Fruit fly (Drosophila melanogaster) whole organism, embryonic: Measurements from ENCODE around the gene CG31174.

Experiments
- Atf3 ChIP-seq: fragments of 200-800 bp; sonication (Bioruptor generic); optimal IDR thresholded peaks from 3 replicates; lab custom pipeline; 2016; ENCODE audit warnings: missing biosample characterization, missing genetic modification characterization
- CG10267 ChIP-seq: fragments of 200-800 bp; sonication (Bioruptor generic); optimal IDR thresholded peaks from 2 replicates; lab custom pipeline; 2018; ENCODE audit warnings: missing biosample characterization, mild to moderate bottlenecking, missing genetic modification characterization, moderate library complexity
- CG10543 ChIP-seq: fragments of 200-800 bp; sonication (Bioruptor generic); optimal IDR thresholded peaks from 3 replicates; lab custom pipeline; 2017; ENCODE audit warnings: missing biosample characterization, mild to moderate bottlenecking, missing genetic modification characterization, moderate library complexity
- CG10565 ChIP-seq: fragments of 200-800 bp; sonication (Bioruptor generic); optimal IDR thresholded peaks from 3 replicates; lab custom pipeline; 2016; ENCODE audit warnings: missing biosample characterization, mild to moderate bottlenecking, missing genetic modification characterization
- CG11247 ChIP-seq: fragments of 200-800 bp; sonication (Bioruptor generic); IDR thresholded peaks from 2 replicates; pipeline ENCODE4 v1.3.6; 2022; ENCODE audit warnings: missing biosample characterization, missing genetic modification characterization
- CG12942 ChIP-seq: fragments of 200-800 bp; sonication (Bioruptor generic); optimal IDR thresholded peaks from 3 replicates; lab custom pipeline; 2016; ENCODE audit warnings: missing biosample characterization, missing genetic modification characterization
- CG13123 ChIP-seq: fragments of 200-800 bp; sonication (Bioruptor generic); optimal IDR thresholded peaks from 2 replicates; lab custom pipeline; 2016; ENCODE audit warnings: missing biosample characterization, missing genetic modification characterization
- CG13894 ChIP-seq: fragments of 200-800 bp; sonication (Bioruptor generic); optimal IDR thresholded peaks from 3 replicates; lab custom pipeline; 2018; ENCODE audit warnings: missing biosample characterization, mild to moderate bottlenecking, missing genetic modification characterization, moderate library complexity
- CG14014 ChIP-seq: fragments of 200-800 bp; sonication (Bioruptor generic); IDR thresholded peaks from 2 replicates; pipeline ENCODE4 v1.3.6; 2022; ENCODE audit warnings: missing biosample characterization, missing genetic modification characterization
- CG15011 ChIP-seq: fragments of 200-800 bp; sonication (Bioruptor generic); optimal IDR thresholded peaks from 3 replicates; lab custom pipeline; 2018; ENCODE audit warnings: missing biosample characterization, mild to moderate bottlenecking, missing genetic modification characterization
- CG30020 ChIP-seq: fragments of 200-800 bp; optimal IDR thresholded peaks from 2 replicates; lab custom pipeline; 2019; ENCODE audit warnings: missing biosample characterization, mild to moderate bottlenecking, missing genetic modification characterization, moderate library complexity
- CG31224 ChIP-seq: fragments of 200-800 bp; sonication (Bioruptor generic); IDR thresholded peaks from 2 replicates; pipeline ENCODE4 v1.3.6; 2022; ENCODE audit warnings: missing biosample characterization, missing genetic modification characterization
- CG33557 ChIP-seq: fragments of 200-800 bp; sonication (Bioruptor generic); optimal IDR thresholded peaks from 2 replicates; lab custom pipeline; 2019; ENCODE audit warnings: missing biosample characterization, mild to moderate bottlenecking, missing genetic modification characterization, moderate library complexity
- CG3995 ChIP-seq: fragments of 200-800 bp; sonication (Bioruptor generic); optimal IDR thresholded peaks from 3 replicates; lab custom pipeline; 2016; ENCODE audit warnings: missing biosample characterization, missing genetic modification characterization
- CG4854 ChIP-seq: fragments of 200-800 bp; sonication (Bioruptor generic); optimal IDR thresholded peaks from 2 replicates; lab custom pipeline; 2016; ENCODE audit warnings: missing biosample characterization, missing genetic modification characterization, inconsistent platforms
- CG6683 ChIP-seq: fragments of 200-800 bp; sonication (Bioruptor generic); optimal IDR thresholded peaks from 2 replicates; lab custom pipeline; 2017; ENCODE audit warnings: missing biosample characterization, mild to moderate bottlenecking, missing genetic modification characterization, missing genetic modification reagents
- CG7556 ChIP-seq: fragments of 200-800 bp; sonication (Bioruptor generic); optimal IDR thresholded peaks from 2 replicates; lab custom pipeline; 2017; ENCODE audit warnings: missing biosample characterization, mild to moderate bottlenecking, missing genetic modification characterization
- CG9215 ChIP-seq: fragments of 200-800 bp; sonication (Bioruptor generic); IDR thresholded peaks from 2 replicates; pipeline ENCODE4 v1.3.6; 2022; ENCODE audit warnings: missing biosample characterization, missing genetic modification characterization
- CTCF ChIP-seq: fragments of 200-800 bp; sonication (Bioruptor generic); optimal IDR thresholded peaks from 2 replicates; lab custom pipeline; 2017; ENCODE audit warnings: missing biosample characterization, mild to moderate bottlenecking, missing genetic modification characterization, moderate library complexity
- D ChIP-seq, 2 experiments: fragments of 200-800 bp in 1 of 2; fragments of >200 bp in 1 of 2; sonication (Bioruptor generic) in 1 of 2; optimal IDR thresholded peaks; 2 replicates in 1 of 2; 3 replicates in 1 of 2; lab custom pipeline; 2017; ENCODE audit warnings: mild to moderate bottlenecking in 1 of 2, missing biosample characterization in 1 of 2, missing genetic modification characterization in 1 of 2, missing genetic modification reagents in 1 of 2
- E2f1 ChIP-seq: fragments of 200-800 bp; sonication (Bioruptor generic); IDR thresholded peaks from 2 replicates; pipeline ENCODE4 v1.3.6; 2022; ENCODE audit warnings: missing biosample characterization, missing genetic modification characterization
- Fer3 ChIP-seq: fragments of 200-800 bp; sonication (Bioruptor generic); optimal IDR thresholded peaks from 2 replicates; lab custom pipeline; 2018; ENCODE audit warnings: missing biosample characterization, mild to moderate bottlenecking, missing genetic modification characterization, moderate library complexity
- Kr ChIP-seq: fragments of 200-800 bp; sonication (Bioruptor generic); optimal IDR thresholded peaks from 2 replicates; lab custom pipeline; 2017; ENCODE audit warnings: missing biosample characterization, mild to moderate bottlenecking, missing genetic modification characterization
- MTF-1 ChIP-seq: fragments of 200-800 bp; sonication (Bioruptor generic); optimal IDR thresholded peaks from 2 replicates; lab custom pipeline; 2018; ENCODE audit warnings: missing biosample characterization, mild to moderate bottlenecking, missing genetic modification characterization, borderline replicate concordance
- Neu2 ChIP-seq: fragments of 200-800 bp; sonication (Bioruptor generic); optimal IDR thresholded peaks from 3 replicates; lab custom pipeline; 2016; ENCODE audit warnings: missing biosample characterization, missing genetic modification characterization, borderline replicate concordance
- Oli ChIP-seq: fragments of 200-800 bp; sonication (Bioruptor generic); optimal IDR thresholded peaks from 2 replicates; lab custom pipeline; 2018; ENCODE audit warnings: missing biosample characterization, mild to moderate bottlenecking, missing genetic modification characterization, moderate library complexity
- Six4 ChIP-seq: fragments of 200-800 bp; sonication (Bioruptor generic); optimal IDR thresholded peaks from 2 replicates; lab custom pipeline; 2016; ENCODE audit warnings: missing biosample characterization, missing genetic modification characterization
- Stat92E ChIP-seq, 3 experiments: fragments of >200 bp in 2 of 3; fragments of 200-800 bp in 1 of 3; sonication (Bioruptor generic) in 1 of 3; optimal IDR thresholded peaks; 2 replicates each; lab custom pipeline; 2017 to 2019; ENCODE audit warnings: missing biosample characterization in 3 of 3, missing genetic modification characterization in 3 of 3, mild to moderate bottlenecking in 1 of 3, moderate library complexity in 1 of 3
- Trl ChIP-seq, 3 experiments: fragments of >200 bp in 2 of 3; fragments of 200-800 bp in 1 of 3; sonication (Bioruptor generic) in 1 of 3; optimal IDR thresholded peaks; 2 replicates in 1 of 3; 3 replicates in 2 of 3; lab custom pipeline; 2016 to 2017; ENCODE audit warnings: missing biosample characterization in 1 of 3, missing genetic modification characterization in 1 of 3
- ap ChIP-seq: fragments of 200-800 bp; sonication (Bioruptor generic); IDR thresholded peaks from 2 replicates; pipeline ENCODE4 v1.3.6; 2022; ENCODE audit warnings: missing biosample characterization, missing genetic modification characterization
- chinmo ChIP-seq: fragments of 200-800 bp; sonication (Bioruptor generic); IDR thresholded peaks from 4 replicates; pipeline ENCODE4 v1.3.6; 2022; ENCODE audit warnings: missing biosample characterization, missing genetic modification characterization; ENCODE audit not compliant: partially characterized antibody
- ci ChIP-seq: fragments of 200-800 bp; sonication (Bioruptor generic); IDR thresholded peaks from 3 replicates; pipeline ENCODE4 v1.3.6; 2022; ENCODE audit warnings: missing biosample characterization, missing genetic modification characterization
- corto ChIP-seq: fragments of 200-800 bp; sonication (Bioruptor generic); optimal IDR thresholded peaks from 2 replicates; lab custom pipeline; 2016; ENCODE audit warnings: missing biosample characterization, mild to moderate bottlenecking, missing genetic modification characterization, moderate library complexity
- dimm ChIP-seq: fragments of 200-800 bp; sonication (Bioruptor generic); IDR thresholded peaks from 2 replicates; pipeline ENCODE4 v1.3.6; 2022; ENCODE audit warnings: missing biosample characterization, missing genetic modification characterization
- grn ChIP-seq: fragments of 200-800 bp; sonication (Bioruptor generic); optimal IDR thresholded peaks from 3 replicates; lab custom pipeline; 2017; ENCODE audit warnings: missing biosample characterization, missing genetic modification characterization
- gro ChIP-seq: fragments of 200-800 bp; sonication (Bioruptor generic); optimal IDR thresholded peaks from 2 replicates; lab custom pipeline; 2016; ENCODE audit warnings: missing biosample characterization, missing genetic modification characterization
- kah ChIP-seq: fragments of 200-800 bp; sonication (Bioruptor generic); optimal IDR thresholded peaks from 2 replicates; lab custom pipeline; 2018; ENCODE audit warnings: missing biosample characterization, mild to moderate bottlenecking, missing genetic modification characterization
- knrl ChIP-seq: fragments of 200-800 bp; sonication (Bioruptor generic); IDR thresholded peaks from 3 replicates; pipeline ENCODE4 v1.3.6; 2022; ENCODE audit warnings: missing biosample characterization, missing genetic modification characterization; ENCODE audit not compliant: partially characterized antibody
- maf-S ChIP-seq: fragments of 200-800 bp; sonication (Bioruptor generic); optimal IDR thresholded peaks from 2 replicates; lab custom pipeline; 2016; ENCODE audit warnings: missing biosample characterization, missing genetic modification characterization
- nau ChIP-seq: fragments of 200-800 bp; sonication (Bioruptor generic); optimal IDR thresholded peaks from 3 replicates; lab custom pipeline; 2017; ENCODE audit warnings: missing biosample characterization, mild to moderate bottlenecking, missing genetic modification characterization, missing genetic modification reagents
- oc ChIP-seq: fragments of 200-800 bp; sonication (Bioruptor generic); optimal IDR thresholded peaks from 2 replicates; lab custom pipeline; 2018; ENCODE audit warnings: missing biosample characterization, mild to moderate bottlenecking, missing genetic modification characterization, moderate library complexity
- scrt ChIP-seq: fragments of 200-800 bp; sonication (Bioruptor generic); optimal IDR thresholded peaks from 2 replicates; lab custom pipeline; 2018; ENCODE audit warnings: missing biosample characterization, mild to moderate bottlenecking, missing genetic modification characterization, moderate library complexity
- sd ChIP-seq: fragments of 200-800 bp; sonication (Bioruptor generic); optimal IDR thresholded peaks from 3 replicates; lab custom pipeline; 2018; ENCODE audit warnings: missing biosample characterization, mild to moderate bottlenecking, missing genetic modification characterization, moderate library complexity
- sisA ChIP-seq: fragments of 200-800 bp; sonication (Bioruptor generic); IDR thresholded peaks from 2 replicates; pipeline ENCODE4 v1.3.6; 2022; ENCODE audit warnings: missing biosample characterization, missing genetic modification characterization
- slbo ChIP-seq: fragments of 200-800 bp; sonication (Bioruptor generic); IDR thresholded peaks from 2 replicates; pipeline ENCODE4 v1.3.6; 2022; ENCODE audit warnings: missing biosample characterization, missing genetic modification characterization
- tin ChIP-seq: fragments of 200-800 bp; sonication (Bioruptor generic); optimal IDR thresholded peaks from 3 replicates; lab custom pipeline; 2016; ENCODE audit warnings: missing biosample characterization, missing genetic modification characterization
- twi ChIP-seq: fragments of 200-800 bp; optimal IDR thresholded peaks from 2 replicates; lab custom pipeline; 2019; ENCODE audit warnings: missing biosample characterization, mild to moderate bottlenecking, missing genetic modification characterization, moderate library complexity
- tx ChIP-seq: fragments of 200-800 bp; sonication (Bioruptor generic); optimal IDR thresholded peaks from 2 replicates; lab custom pipeline; 2016; ENCODE audit warnings: missing biosample characterization, missing genetic modification characterization
- wek ChIP-seq: fragments of 200-800 bp; sonication (Bioruptor generic); optimal IDR thresholded peaks from 3 replicates; lab custom pipeline; 2018; ENCODE audit warnings: missing biosample characterization, mild to moderate bottlenecking, missing genetic modification characterization, moderate library complexity

The CG31174 gene

dm6 chr3R:21828785-21829486 is 40.4 kb downstream of the CG31174 start (continued):
- TF ChIP-seq CG11247 (GFP tag; lab: Robert Waterston, UW) (no peak), Trl (optimal IDR thresholded peaks at IDR 0.05; lab: Kevin White, UChicago) (no peak), Trl (GFP tag; optimal IDR thresholded peaks at IDR 0.05; lab: Kevin White, UChicago) (no peak), wek (GFP tag; lab: Kevin White, UChicago) (no peak), slbo (GFP tag; lab: Robert Waterston, UW) (no peak), tx (GFP tag; lab: Kevin White, UChicago) (no peak), E2f1 (GFP tag; lab: Robert Waterston, UW) (no peak; the same call in 1 of the 2 replicates), Atf3 (no peak), CG13894 (tag; lab: Kevin White, UChicago) (no peak), CG9215 (GFP tag; lab: Robert Waterston, UW) (0 out of 2 replicates have a peak, but pooled peaks have one; percentile 12), CG7556 (peak; percentile 71), CG3995 (no peak), chinmo (GFP tag; lab: Robert Waterston, UW) (no peak), CG10565 (no peak), CG30020 (tag; lab: Kevin White, UChicago) (peak; percentile 63), Neu2 (GFP tag; lab: Kevin White, UChicago) (no peak), MTF-1 (GFP tag; lab: Kevin White, UChicago) (no peak), Stat92E (GFP tag; optimal IDR thresholded peaks at IDR 0.05; lab: Kevin White, UChicago) (peak in 1 of 3 experiments; percentile 72), oc (tag; lab: Kevin White, UChicago) (peak; percentile 66), ap (GFP tag; lab: Robert Waterston, UW) (peak; percentile 37), corto (GFP tag; lab: Kevin White, UChicago) (no peak), Oli (tag; lab: Kevin White, UChicago) (peak; percentile 81), CG31224 (no peak), Fer3 (tag; lab: Kevin White, UChicago) (no peak), nau (GFP tag; lab: Kevin White, UChicago) (no peak), D (optimal IDR thresholded peaks at IDR 0.05; lab: Kevin White, UChicago) (no peak), D (GFP tag; optimal IDR thresholded peaks at IDR 0.05; lab: Kevin White, UChicago) (peak; percentile 90), kah (no peak), grn (GFP tag; lab: Kevin White, UChicago) (no peak), gro (no peak), Six4 (GFP tag; lab: Kevin White, UChicago) (peak; percentile 66), CG33557 (GFP tag; lab: Kevin White, UChicago) (peak; percentile 95), ci (GFP tag; lab: Robert Waterston, UW) (peak; percentile 73; the same call in 2 of the 3 replicates), Kr (no peak), scrt (GFP tag; lab: Kevin White, UChicago) (no peak), tin (GFP tag; lab: Kevin White, UChicago) (peak; percentile 72), CG15011 (GFP tag; lab: Kevin White, UChicago) (no peak), dimm (GFP tag; lab: Robert Waterston, UW) (no peak), CG14014 (GFP tag; lab: Robert Waterston, UW) (no peak), CG12942 (GFP tag; lab: Kevin White, UChicago) (peak; percentile 8), CG10267 (tag; lab: Kevin White, UChicago) (peak; percentile 87), CG4854 (GFP tag; lab: Kevin White, UChicago) (no peak), CTCF (GFP tag; lab: Kevin White, UChicago) (peak; percentile 12), sisA (peak; percentile 61), CG10543 (GFP tag; lab: Kevin White, UChicago) (no peak), twi (peak; percentile 86), CG6683 (GFP tag; lab: Kevin White, UChicago) (no peak), maf-S (GFP tag; lab: Kevin White, UChicago) (no peak), knrl (GFP tag; lab: Robert Waterston, UW) (no peak), CG13123 (GFP tag; lab: Kevin White, UChicago) (peak; percentile 32), sd (tag; lab: Kevin White, UChicago) (no peak)
